Worm (Caenorhabditis elegans): ENCODE data around the gene srh-111.

DNA sequence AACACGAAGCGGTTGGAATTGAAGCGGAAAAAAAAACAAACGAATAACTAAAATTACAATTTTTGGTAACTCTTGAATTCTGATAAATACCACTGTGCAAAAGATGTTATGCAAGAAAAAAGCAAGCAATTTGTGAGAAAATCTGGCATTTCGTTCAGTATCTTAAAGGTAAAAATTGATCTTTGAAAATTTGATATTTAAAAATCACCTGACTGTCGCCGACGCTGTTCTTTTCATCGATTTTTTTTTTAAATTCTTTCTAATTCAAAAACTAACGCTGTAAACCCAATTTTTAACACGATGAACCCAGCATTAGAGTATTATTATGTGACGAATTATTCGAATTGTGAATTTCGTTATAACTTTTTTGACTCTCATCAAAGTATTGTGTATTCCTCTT is 11.3 kb downstream of the srh-111 start, which contains the start of gene srh-123:
- TF ChIP-seq W03F9.2 (tag; optimal IDR thresholded peaks at IDR 0.05) (no peak), him-1 (tag; optimal IDR thresholded peaks at IDR 0.05) (no peak)

Data from whole organism, L4/young adult.